Worm (Caenorhabditis elegans): ENCODE data around the gene his-4.

The his-4 gene

ce11 chrV:16022600-16022999 lies 17.7 kb downstream of the his-4 start (continued):
- TF ChIP-seq zip-5 (tag; optimal IDR thresholded peaks at IDR 0.05) (peak; percentile 68), tbx-7 (tag; optimal IDR thresholded peaks at IDR 0.05) (peak; percentile 85), F13H6.1 (tag; optimal IDR thresholded peaks at IDR 0.05) (peak; percentile 35), ceh-31 (tag; optimal IDR thresholded peaks at IDR 0.05) (peak; percentile 93), pros-1 (tag; optimal IDR thresholded peaks at IDR 0.05) (no peak), tbx-2 (tag; optimal IDR thresholded peaks at IDR 0.05) (no peak), ztf-16 (tag; optimal IDR thresholded peaks at IDR 0.05) (peak; percentile 6), ceh-34 (tag; optimal IDR thresholded peaks at IDR 0.05) (peak; percentile 57)

ce11 chrV:16020042-16020441 lies 20.3 kb downstream of the his-4 start, which contains the start of gene srx-44:
Gene srx-44, plus strand, starts transcription at chrV:16020342.
- no peak for TF ChIP-seq C38D4.7 (GFP tag; optimal IDR thresholded peaks at IDR 0.05)
- TF ChIP-seq syd-9 (tag; optimal IDR thresholded peaks at IDR 0.05): no peak
- no peak for TF ChIP-seq sdc-2 (tag; optimal IDR thresholded peaks at IDR 0.05)
- TF ChIP-seq dmd-4 (tag; optimal IDR thresholded peaks at IDR 0.05; ENCODE audit: borderline replicate concordance): no peak
- no peak for TF ChIP-seq dve-1 (tag; optimal IDR thresholded peaks at IDR 0.05)

DNA sequence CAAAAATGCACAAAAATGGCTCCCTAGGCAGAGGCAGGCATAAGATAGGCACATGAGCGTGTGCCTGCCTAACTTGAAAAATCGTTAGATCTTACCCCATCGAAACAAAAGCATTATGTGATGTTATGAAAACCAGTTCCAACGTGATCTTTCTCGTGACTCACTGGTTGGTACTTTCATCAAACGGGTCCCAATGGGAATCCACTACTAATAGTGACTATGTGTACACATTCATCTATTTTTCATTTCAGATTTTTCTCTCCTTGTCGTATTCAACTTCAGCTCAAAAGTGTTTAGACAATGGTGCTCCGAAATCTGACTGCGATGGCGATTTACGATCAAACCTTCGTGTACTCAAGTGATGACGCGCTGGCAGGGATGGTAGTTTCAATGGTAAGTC lies 22.6 kb downstream of the his-4 start, which contains the start of gene srx-43:
Gene srx-43 (plus strand): TSS at position 301 of the 400 bp plus-strand sequence.
- no peak for TF ChIP-seq ets-4 (tag; optimal IDR thresholded peaks at IDR 0.05)
- TF ChIP-seq ceh-45 (GFP tag; IDR thresholded peaks at IDR 0.05): no peak
- no peak for TF ChIP-seq Y22D7AL.16 (tag; optimal IDR thresholded peaks at IDR 0.05)
- TF ChIP-seq odd-2 (tag; optimal IDR thresholded peaks at IDR 0.05): no peak
- no peak for TF ChIP-seq sox-2 (GFP tag; IDR thresholded peaks at IDR 0.05)
- TF ChIP-seq ceh-31 (tag; optimal IDR thresholded peaks at IDR 0.05): no peak
- no peak for TF ChIP-seq hlh-30 (tag; optimal IDR thresholded peaks at IDR 0.05; ENCODE audit: insufficient read depth)
- TF ChIP-seq fkh-10 (GFP tag; optimal IDR thresholded peaks at IDR 0.05): no peak
- no peak for TF ChIP-seq pax-1 (tag; optimal IDR thresholded peaks at IDR 0.05)
- no peak for TF ChIP-seq hlh-15 (tag; optimal IDR thresholded peaks at IDR 0.05)
- TF ChIP-seq fkh-6 (tag; optimal IDR thresholded peaks at IDR 0.05): no peak
- TF ChIP-seq mec-3 (tag; optimal IDR thresholded peaks at IDR 0.05; ENCODE audit: borderline replicate concordance): no peak
- no peak for TF ChIP-seq ceh-19 (GFP tag; optimal IDR thresholded peaks at IDR 0.05)
- TF ChIP-seq nhr-232 (tag; optimal IDR thresholded peaks at IDR 0.05): no peak
- TF ChIP-seq sdc-2 (tag; optimal IDR thresholded peaks at IDR 0.05): no peak
- TF ChIP-seq ahr-1 (tag; optimal IDR thresholded peaks at IDR 0.05): no peak

- TF ChIP-seq ceh-30 (tag; optimal IDR thresholded peaks at IDR 0.05) (no peak), npax-4 (tag; optimal IDR thresholded peaks at IDR 0.05) (no peak), unc-55 (GFP tag; optimal IDR thresholded peaks at IDR 0.05) (no peak), pros-1 (tag; optimal IDR thresholded peaks at IDR 0.05) (no peak), elt-4 (tag; optimal IDR thresholded peaks at IDR 0.05) (no peak), lin-11 (tag; optimal IDR thresholded peaks at IDR 0.05) (no peak), syd-9 (tag; optimal IDR thresholded peaks at IDR 0.05) (no peak), ceh-18 (tag; optimal IDR thresholded peaks at IDR 0.05) (no peak), T23F11.4 (GFP tag; optimal IDR thresholded peaks at IDR 0.05) (no peak), Y22D7AL.16 (tag; optimal IDR thresholded peaks at IDR 0.05) (no peak), ceh-34 (tag; optimal IDR thresholded peaks at IDR 0.05) (no peak)
Measured at ce11 chrV:16016977-16017376, 23.3 kb downstream of the his-4 start.

DNA sequence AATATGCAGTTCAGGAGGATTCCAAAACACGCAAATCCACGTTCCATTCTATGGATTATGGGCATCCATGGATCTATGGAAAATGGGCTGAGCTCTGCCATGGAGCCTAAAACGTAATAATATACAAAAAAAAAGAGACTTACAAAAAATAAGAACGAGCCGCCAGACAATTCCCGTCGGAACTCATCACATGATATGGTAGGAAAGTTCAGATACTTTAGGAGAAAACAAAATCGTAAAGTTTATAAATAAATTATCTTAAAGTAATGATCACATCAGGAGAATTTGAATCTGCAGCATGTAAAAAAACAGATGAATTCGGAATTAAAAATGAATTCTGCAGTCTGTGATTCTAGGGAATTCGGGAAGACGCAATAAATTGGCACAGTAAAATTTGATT lies 24.7 kb downstream of the his-4 start, which contains the start of gene str-232:
Gene str-232 (minus strand): TSS at position 101 of the 400 bp plus-strand sequence.
- TF ChIP-seq ets-4 (tag; optimal IDR thresholded peaks at IDR 0.05) (no peak), ceh-14 (tag; optimal IDR thresholded peaks at IDR 0.05) (no peak), T23F11.4 (GFP tag; optimal IDR thresholded peaks at IDR 0.05) (no peak), ama-1 (optimal IDR thresholded peaks at IDR 0.05) (no peak), hlh-8 (tag; optimal IDR thresholded peaks at IDR 0.05) (no peak), sox-4 (tag; optimal IDR thresholded peaks at IDR 0.05) (no peak), sdc-2 (tag; optimal IDR thresholded peaks at IDR 0.05) (no peak), pag-3 (tag; optimal IDR thresholded peaks at IDR 0.05; ENCODE audit: borderline replicate concordance) (no peak), ttx-3 (tag; optimal IDR thresholded peaks at IDR 0.05) (no peak), mec-3 (tag; optimal IDR thresholded peaks at IDR 0.05; ENCODE audit: borderline replicate concordance) (no peak), fkh-6 (tag; optimal IDR thresholded peaks at IDR 0.05) (no peak), unc-42 (tag; optimal IDR thresholded peaks at IDR 0.05) (no peak), ceh-45 (GFP tag; IDR thresholded peaks at IDR 0.05) (no peak), ceh-31 (tag; optimal IDR thresholded peaks at IDR 0.05) (no peak), pha-2 (tag; optimal IDR thresholded peaks at IDR 0.05) (no peak), ceh-2 (tag; optimal IDR thresholded peaks at IDR 0.05) (no peak), sox-2 (GFP tag; IDR thresholded peaks at IDR 0.05) (no peak), K02D7.2 (tag; optimal IDR thresholded peaks at IDR 0.05) (no peak), ceh-48 (tag; optimal IDR thresholded peaks at IDR 0.05) (no peak), fax-1 (tag; optimal IDR thresholded peaks at IDR 0.05) (no peak)
